Fruit fly (Drosophila melanogaster) whole organism, embryonic: ENCODE data around the gene FucTA.
A peak's percentile ranks its signal among the peaks of the same experiment; 100 is the strongest.

ENCODE experiments used
- Atf-2 ChIP-seq: fragments of 200-800 bp; sonication (Bioruptor generic); optimal IDR thresholded peaks from 2 replicates; lab custom pipeline; 2016; ENCODE audit warnings: missing biosample characterization, missing genetic modification characterization
- Atf3 ChIP-seq: fragments of 200-800 bp; sonication (Bioruptor generic); optimal IDR thresholded peaks from 3 replicates; lab custom pipeline; 2016; ENCODE audit warnings: missing biosample characterization, missing genetic modification characterization
- Bteb2 ChIP-seq: fragments of 200-800 bp; sonication (Bioruptor generic); optimal IDR thresholded peaks from 2 replicates; lab custom pipeline; 2016; ENCODE audit warnings: missing biosample characterization, missing genetic modification characterization
- CG10431 ChIP-seq: fragments of 200-800 bp; sonication (Bioruptor generic); optimal IDR thresholded peaks from 3 replicates; lab custom pipeline; 2018; ENCODE audit warnings: missing biosample characterization, mild to moderate bottlenecking, missing genetic modification characterization
- CG11504 ChIP-seq: fragments of 200-800 bp; sonication (Bioruptor generic); optimal IDR thresholded peaks from 3 replicates; lab custom pipeline; 2019; ENCODE audit warnings: missing biosample characterization, mild to moderate bottlenecking, missing genetic modification characterization, moderate library complexity
- CG11696 ChIP-seq: fragments of 200-800 bp; sonication (Bioruptor generic); IDR thresholded peaks from 2 replicates; pipeline ENCODE4 v1.3.6; 2022; ENCODE audit warnings: missing biosample characterization, missing genetic modification characterization
- CG13424 ChIP-seq: fragments of 200-800 bp; sonication (Bioruptor generic); optimal IDR thresholded peaks from 2 replicates; lab custom pipeline; 2019; ENCODE audit warnings: missing biosample characterization, mild to moderate bottlenecking, missing genetic modification characterization, moderate library complexity
- CG13624 ChIP-seq: fragments of 200-800 bp; sonication (Bioruptor generic); optimal IDR thresholded peaks from 2 replicates; lab custom pipeline; 2016; ENCODE audit warnings: missing biosample characterization, missing genetic modification characterization
- CG14965 ChIP-seq: fragments of 200-800 bp; sonication (Bioruptor generic); optimal IDR thresholded peaks from 2 replicates; lab custom pipeline; 2016; ENCODE audit warnings: missing biosample characterization, missing genetic modification characterization, borderline replicate concordance
- CG2889 ChIP-seq: fragments of 200-800 bp; sonication (Bioruptor generic); IDR thresholded peaks from 3 replicates; pipeline ENCODE4 v1.3.6; 2022; ENCODE audit warnings: missing biosample characterization, missing genetic modification characterization
- CG32767 ChIP-seq: fragments of 200-800 bp; sonication (Bioruptor generic); IDR thresholded peaks from 2 replicates; pipeline ENCODE4 v1.3.6; 2022; ENCODE audit warnings: missing biosample characterization, missing genetic modification characterization
- CG34376 ChIP-seq: fragments of 200-800 bp; sonication (Bioruptor generic); optimal IDR thresholded peaks from 2 replicates; lab custom pipeline; 2018; ENCODE audit warnings: missing biosample characterization, mild to moderate bottlenecking, missing genetic modification characterization
- CG7357 ChIP-seq: fragments of 200-800 bp; sonication (Bioruptor generic); IDR thresholded peaks from 3 replicates; pipeline ENCODE4 v1.3.6; 2022; ENCODE audit warnings: missing biosample characterization, missing genetic modification characterization
- CG8944 ChIP-seq: fragments of 200-800 bp; sonication (Bioruptor generic); optimal IDR thresholded peaks from 3 replicates; lab custom pipeline; 2016; ENCODE audit warnings: missing biosample characterization, missing genetic modification characterization
- CG9876 ChIP-seq: fragments of 200-800 bp; sonication (Bioruptor generic); optimal IDR thresholded peaks from 2 replicates; lab custom pipeline; 2016; ENCODE audit warnings: missing biosample characterization, missing genetic modification characterization
- Camta ChIP-seq: fragments of 200-800 bp; sonication (Bioruptor generic); optimal IDR thresholded peaks from 2 replicates; lab custom pipeline; 2016; ENCODE audit warnings: missing biosample characterization, missing genetic modification characterization
- D ChIP-seq, 2 experiments: fragments of 200-800 bp in 1 of 2; fragments of >200 bp in 1 of 2; sonication (Bioruptor generic) in 1 of 2; optimal IDR thresholded peaks; 2 replicates in 1 of 2; 3 replicates in 1 of 2; lab custom pipeline; 2017; ENCODE audit warnings: mild to moderate bottlenecking in 1 of 2, missing biosample characterization in 1 of 2, missing genetic modification characterization in 1 of 2, missing genetic modification reagents in 1 of 2
- D19A ChIP-seq: fragments of 200-800 bp; optimal IDR thresholded peaks from 3 replicates; lab custom pipeline; 2019; ENCODE audit warnings: missing biosample characterization, mild to moderate bottlenecking, missing genetic modification characterization, moderate library complexity
- Dfd ChIP-seq, 2 experiments: fragments of >200 bp; optimal IDR thresholded peaks; 2 replicates each; lab custom pipeline; 2017; ENCODE audit warnings: missing biosample characterization in 2 of 2, missing genetic modification characterization in 2 of 2
- Dref ChIP-seq: fragments of 200-800 bp; sonication (Bioruptor generic); IDR thresholded peaks from 2 replicates; pipeline ENCODE4 v1.3.6; 2022; ENCODE audit warnings: missing biosample characterization, missing genetic modification characterization
- Eip74EF ChIP-seq, 2 experiments: fragments of 200-800 bp in 1 of 2; fragments of >200 bp in 1 of 2; sonication (Bioruptor generic) in 1 of 2; optimal IDR thresholded peaks; 2 replicates each; lab custom pipeline; 2017 to 2019; ENCODE audit warnings: missing biosample characterization in 2 of 2, missing genetic modification characterization in 2 of 2, mild to moderate bottlenecking in 1 of 2, moderate library complexity in 1 of 2
- Ets65A ChIP-seq: fragments of 200-800 bp; sonication (Bioruptor generic); peaks from one replicate; lab custom pipeline; 2016; ENCODE audit warnings: missing biosample characterization, missing genetic modification characterization
- HHEX ChIP-seq: fragments of 200-800 bp; sonication (Bioruptor generic); optimal IDR thresholded peaks from 3 replicates; lab custom pipeline; 2017; ENCODE audit warnings: missing biosample characterization, mild to moderate bottlenecking, missing genetic modification characterization, missing genetic modification reagents
- HmgZ ChIP-seq: fragments of 200-800 bp; sonication (Bioruptor generic); optimal IDR thresholded peaks from 2 replicates; lab custom pipeline; 2018; ENCODE audit warnings: missing biosample characterization, mild to moderate bottlenecking, missing genetic modification characterization
- Med ChIP-seq: fragments of 200-800 bp; sonication (Bioruptor generic); peaks from one replicate; lab custom pipeline; 2016; ENCODE audit warnings: missing biosample characterization, missing genetic modification characterization, mild to moderate bottlenecking, inconsistent platforms, moderate library complexity
- NC2β ChIP-seq: fragments of 200-800 bp; sonication (Bioruptor generic); optimal IDR thresholded peaks from 2 replicates; lab custom pipeline; 2016; ENCODE audit warnings: missing biosample characterization, missing genetic modification characterization
- Six4 ChIP-seq: fragments of 200-800 bp; sonication (Bioruptor generic); optimal IDR thresholded peaks from 2 replicates; lab custom pipeline; 2016; ENCODE audit warnings: missing biosample characterization, missing genetic modification characterization
- Tbp ChIP-seq: fragments of >200 bp; optimal IDR thresholded peaks from 2 replicates; lab custom pipeline; 2018; ENCODE audit warnings: missing biosample characterization, missing genetic modification characterization
- ab ChIP-seq: fragments of 200-800 bp; sonication (Bioruptor generic); optimal IDR thresholded peaks from 2 replicates; lab custom pipeline; 2016; ENCODE audit warnings: missing biosample characterization, missing genetic modification characterization
- ac ChIP-seq: fragments of 200-800 bp; sonication (Bioruptor generic); optimal IDR thresholded peaks from 3 replicates; lab custom pipeline; 2017; ENCODE audit warnings: missing biosample characterization, mild to moderate bottlenecking, missing genetic modification characterization
- bcd ChIP-seq: fragments of 200-800 bp; sonication (Bioruptor generic); optimal IDR thresholded peaks from 2 replicates; lab custom pipeline; 2017; ENCODE audit warnings: missing biosample characterization, mild to moderate bottlenecking, missing genetic modification characterization
- bowl ChIP-seq: fragments of 200-800 bp; sonication (Bioruptor generic); IDR thresholded peaks from 2 replicates; pipeline ENCODE4 v1.3.6; 2022; ENCODE audit warnings: missing biosample characterization, missing genetic modification characterization
- br ChIP-seq: fragments of >200 bp; optimal IDR thresholded peaks from 2 replicates; lab custom pipeline; 2017
- crp ChIP-seq, 2 experiments: fragments of 200-800 bp; sonication (Bioruptor generic); optimal IDR thresholded peaks; 2 replicates in 1 of 2; 3 replicates in 1 of 2; lab custom pipeline; 2017; ENCODE audit warnings: missing biosample characterization in 2 of 2, missing genetic modification characterization in 2 of 2, mild to moderate bottlenecking in 1 of 2, moderate library complexity in 1 of 2
- dimm ChIP-seq: fragments of 200-800 bp; sonication (Bioruptor generic); IDR thresholded peaks from 2 replicates; pipeline ENCODE4 v1.3.6; 2022; ENCODE audit warnings: missing biosample characterization, missing genetic modification characterization
- ewg ChIP-seq: fragments of 200-800 bp; sonication (Bioruptor generic); optimal IDR thresholded peaks from 3 replicates; lab custom pipeline; 2017; ENCODE audit warnings: mild to moderate bottlenecking, missing biosample characterization, missing genetic modification reagents, missing genetic modification characterization
- fd3F ChIP-seq: fragments of 200-800 bp; sonication (Bioruptor generic); optimal IDR thresholded peaks from 2 replicates; lab custom pipeline; 2018; ENCODE audit warnings: missing biosample characterization, mild to moderate bottlenecking, missing genetic modification characterization, moderate library complexity
- ftz-f1 ChIP-seq: fragments of 200-800 bp; sonication (Bioruptor generic); optimal IDR thresholded peaks from 2 replicates; lab custom pipeline; 2016; ENCODE audit warnings: missing biosample characterization, missing genetic modification characterization
- gsb ChIP-seq: fragments of 200-800 bp; sonication (Bioruptor generic); IDR thresholded peaks from 2 replicates; pipeline ENCODE4 v1.3.6; 2022; ENCODE audit warnings: missing biosample characterization, missing genetic modification characterization
- gsb-n ChIP-seq: fragments of 200-800 bp; sonication (Bioruptor generic); optimal IDR thresholded peaks from 3 replicates; lab custom pipeline; 2018; ENCODE audit warnings: missing biosample characterization, mild to moderate bottlenecking, missing genetic modification characterization
- hb ChIP-seq: fragments of 200-800 bp; sonication (Bioruptor generic); IDR thresholded peaks from 3 replicates; pipeline ENCODE4 v1.3.6; 2022; ENCODE audit warnings: missing biosample characterization, missing genetic modification characterization; ENCODE audit not compliant: partially characterized antibody
- kah ChIP-seq: fragments of 200-800 bp; sonication (Bioruptor generic); optimal IDR thresholded peaks from 2 replicates; lab custom pipeline; 2018; ENCODE audit warnings: missing biosample characterization, mild to moderate bottlenecking, missing genetic modification characterization
- lmd ChIP-seq: fragments of 200-800 bp; sonication (Bioruptor generic); IDR thresholded peaks from 2 replicates; pipeline ENCODE4 v1.3.6; 2022; ENCODE audit warnings: missing biosample characterization, missing genetic modification characterization
- onecut ChIP-seq: fragments of 200-800 bp; sonication (Bioruptor generic); IDR thresholded peaks from 2 replicates; pipeline ENCODE4 v1.3.6; 2022; ENCODE audit warnings: missing biosample characterization, missing genetic modification characterization
- rib ChIP-seq: fragments of 200-800 bp; sonication (Bioruptor generic); IDR thresholded peaks from 2 replicates; pipeline ENCODE4 v1.3.6; 2022; ENCODE audit warnings: missing biosample characterization, missing genetic modification characterization
- seq ChIP-seq: fragments of 200-800 bp; sonication (Bioruptor generic); IDR thresholded peaks from 2 replicates; pipeline ENCODE4 v1.3.6; 2022; ENCODE audit warnings: missing biosample characterization, missing genetic modification characterization
- shn ChIP-seq: fragments of 200-800 bp; sonication (Bioruptor generic); optimal IDR thresholded peaks from 3 replicates; lab custom pipeline; 2016; ENCODE audit warnings: missing biosample characterization, missing genetic modification characterization
- sob ChIP-seq: fragments of 200-800 bp; sonication (Bioruptor generic); IDR thresholded peaks from 2 replicates; pipeline ENCODE4 v1.3.6; 2022; ENCODE audit warnings: missing biosample characterization, missing genetic modification characterization
- stwl ChIP-seq: fragments of 200-800 bp; sonication (Bioruptor generic); optimal IDR thresholded peaks from 3 replicates; lab custom pipeline; 2018; ENCODE audit warnings: missing biosample characterization, mild to moderate bottlenecking, missing genetic modification characterization, moderate library complexity
- tap ChIP-seq: fragments of 200-800 bp; optimal IDR thresholded peaks from 3 replicates; lab custom pipeline; 2019; ENCODE audit warnings: missing biosample characterization, mild to moderate bottlenecking, missing genetic modification characterization, moderate library complexity
- twi ChIP-seq: fragments of 200-800 bp; optimal IDR thresholded peaks from 2 replicates; lab custom pipeline; 2019; ENCODE audit warnings: missing biosample characterization, mild to moderate bottlenecking, missing genetic modification characterization, moderate library complexity
- wek ChIP-seq: fragments of 200-800 bp; sonication (Bioruptor generic); optimal IDR thresholded peaks from 3 replicates; lab custom pipeline; 2018; ENCODE audit warnings: missing biosample characterization, mild to moderate bottlenecking, missing genetic modification characterization, moderate library complexity

FucTA gene

DNA sequence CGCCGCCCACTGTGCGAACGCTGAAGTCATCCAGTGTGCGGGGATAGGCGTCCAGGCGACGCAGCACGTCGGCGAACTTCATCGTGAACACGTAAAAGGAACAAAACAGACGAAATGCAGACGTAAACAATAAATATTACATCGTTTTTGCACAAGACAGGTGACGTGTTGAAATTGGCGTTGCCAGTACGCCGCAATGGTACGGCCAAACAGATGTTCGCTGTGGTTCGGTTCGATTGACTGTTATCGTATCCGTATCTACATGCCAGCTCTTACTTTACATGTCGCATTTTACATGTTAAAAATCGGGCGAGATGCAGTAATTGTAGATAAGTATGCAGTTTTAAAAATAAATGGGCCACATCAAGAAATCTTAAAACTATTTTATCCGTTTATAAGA lies 16.5 kb downstream of the FucTA start, which contains the start of gene CG7011 (continued):
- TF ChIP-seq HmgZ (tag; lab: Kevin White, UChicago) (peak; percentile 30), Atf3 (GFP tag; lab: Kevin White, UChicago) (no peak), sob (GFP tag; lab: Robert Waterston, UW) (no peak), Eip74EF (GFP tag; optimal IDR thresholded peaks at IDR 0.05; lab: Kevin White, UChicago) (no peak), CG2889 (GFP tag; lab: Robert Waterston, UW) (no peak), D19A (tag; lab: Kevin White, UChicago) (no peak), onecut (no peak), NC2β (GFP tag; lab: Kevin White, UChicago) (no peak), seq (GFP tag; lab: Robert Waterston, UW) (no peak), bowl (GFP tag; lab: Robert Waterston, UW) (no peak), crp (GFP tag; optimal IDR thresholded peaks at IDR 0.05; lab: Kevin White, UChicago) (peak; percentile 72 to 93), wek (no peak), CG13624 (no peak), Dref (peak; percentile 66), tap (tag; lab: Kevin White, UChicago) (no peak), hb (GFP tag; lab: Robert Waterston, UW) (0 out of 3 replicates have a peak, but pooled peaks have one; percentile 34), Camta (GFP tag; lab: Kevin White, UChicago) (no peak), Ets65A (GFP tag; lab: Kevin White, UChicago) (peak; percentile 18), fd3F (GFP tag; lab: Kevin White, UChicago) (no peak), bcd (GFP tag; lab: Kevin White, UChicago) (no peak), CG11696 (GFP tag; lab: Robert Waterston, UW) (no peak), Med (peak; percentile 86), CG10431 (peak; percentile 45), ewg (GFP tag; lab: Kevin White, UChicago) (no peak), CG34376 (GFP tag; lab: Kevin White, UChicago) (no peak), kah (GFP tag; lab: Kevin White, UChicago) (peak; percentile 32), CG13424 (no peak), Dfd (GFP tag; optimal IDR thresholded peaks at IDR 0.05; lab: Kevin White, UChicago) (no peak), ftz-f1 (GFP tag; lab: Kevin White, UChicago) (no peak), Six4 (GFP tag; lab: Kevin White, UChicago) (no peak), gsb-n (tag; lab: Kevin White, UChicago) (no peak), Bteb2 (GFP tag; lab: Kevin White, UChicago) (no peak), D (optimal IDR thresholded peaks at IDR 0.05; lab: Kevin White, UChicago) (no peak), D (GFP tag; optimal IDR thresholded peaks at IDR 0.05; lab: Kevin White, UChicago) (no peak), HHEX (GFP tag; lab: Kevin White, UChicago) (no peak), CG32767 (no peak), CG8944 (GFP tag; lab: Kevin White, UChicago) (no peak), Tbp (no peak), rib (GFP tag; lab: Robert Waterston, UW) (no peak), dimm (GFP tag; lab: Robert Waterston, UW) (no peak), CG14965 (no peak), CG7357 (GFP tag; lab: Robert Waterston, UW) (no peak), stwl (tag; lab: Kevin White, UChicago) (peak; percentile 78), ac (no peak), CG9876 (GFP tag; lab: Kevin White, UChicago) (no peak), br (no peak), Atf-2 (no peak), twi (tag; lab: Kevin White, UChicago) (peak; percentile 6), gsb (GFP tag; lab: Robert Waterston, UW) (no peak), lmd (GFP tag; lab: Robert Waterston, UW) (no peak), CG11504 (tag; lab: Kevin White, UChicago) (no peak), ab (GFP tag; lab: Kevin White, UChicago) (no peak), shn (no peak)
